Fruit fly (Drosophila melanogaster) whole organism, wandering third instar larva: Measurements from ENCODE around the gene BG642312.

ENCODE experiments used
- Abd-B ChIP-seq: fragments of >200 bp; optimal IDR thresholded peaks from 2 replicates; lab custom pipeline; 2017; ENCODE audit warnings: missing biosample characterization, missing genetic modification characterization
- CG32264 ChIP-seq: fragments of 200-800 bp; sonication (Bioruptor generic); optimal IDR thresholded peaks from 2 replicates; lab custom pipeline; 2016; ENCODE audit warnings: missing biosample characterization, missing genetic modification characterization
- CG9705 ChIP-seq: fragments of 200-800 bp; sonication (Bioruptor generic); optimal IDR thresholded peaks from 2 replicates; lab custom pipeline; 2018; ENCODE audit warnings: missing biosample characterization, mild to moderate bottlenecking, missing genetic modification characterization
- CrebA ChIP-seq: fragments of 200-800 bp; sonication (Bioruptor generic); optimal IDR thresholded peaks from 2 replicates; lab custom pipeline; 2016; ENCODE audit warnings: missing biosample characterization, mild to moderate bottlenecking, missing genetic modification characterization, borderline replicate concordance
- Dfd ChIP-seq: fragments of >200 bp; optimal IDR thresholded peaks from 2 replicates; lab custom pipeline; 2017; ENCODE audit warnings: missing biosample characterization, missing genetic modification characterization
- Dif ChIP-seq: fragments of 200-275, 200-300 bp; sonication (Bioruptor generic); optimal IDR thresholded peaks from 2 replicates; lab custom pipeline; 2018; ENCODE audit warnings: missing biosample characterization, missing genetic modification characterization; ENCODE audit not compliant: partially characterized antibody
- GATAd ChIP-seq: sonication (Bioruptor generic); optimal IDR thresholded peaks from 2 replicates; lab custom pipeline; 2016; ENCODE audit warnings: missing biosample characterization, missing genetic modification characterization
- HLH106 ChIP-seq: fragments of 200-800 bp; optimal IDR thresholded peaks from 3 replicates; lab custom pipeline; 2019; ENCODE audit warnings: missing biosample characterization, mild to moderate bottlenecking, missing genetic modification characterization, moderate library complexity
- Hnf4 ChIP-seq: fragments of 200-800 bp; sonication (Bioruptor generic); optimal IDR thresholded peaks from 2 replicates; lab custom pipeline; 2016; ENCODE audit warnings: missing biosample characterization, mild to moderate bottlenecking, missing genetic modification characterization
- Hr78 ChIP-seq: fragments of >200 bp; optimal IDR thresholded peaks from 2 replicates; lab custom pipeline; 2017; ENCODE audit warnings: missing biosample characterization, missing genetic modification characterization
- Hr83 ChIP-seq: fragments of 200-300 bp; sonication (Bioruptor generic); optimal IDR thresholded peaks from 2 replicates; lab custom pipeline; 2016; ENCODE audit warnings: missing biosample characterization, mild to moderate bottlenecking, missing genetic modification characterization, moderate library complexity; ENCODE audit not compliant: poor library complexity, severe bottlenecking
- Jra ChIP-seq: sonication (Bioruptor generic); optimal IDR thresholded peaks from 2 replicates; lab custom pipeline; 2016; ENCODE audit warnings: missing biosample characterization, missing genetic modification characterization
- Mio ChIP-seq: sonication (Bioruptor generic); optimal IDR thresholded peaks from 2 replicates; lab custom pipeline; 2016; ENCODE audit warnings: missing biosample characterization, missing genetic modification characterization
- Myc ChIP-seq: fragments of >200 bp; optimal IDR thresholded peaks from 2 replicates; lab custom pipeline; 2017
- N ChIP-seq: fragments of >200 bp; optimal IDR thresholded peaks from 2 replicates; lab custom pipeline; 2018; ENCODE audit warnings: missing biosample characterization, missing external identifiers, missing genetic modification characterization
- OdsH ChIP-seq: fragments of 200-800 bp; sonication (Bioruptor generic); optimal IDR thresholded peaks from 2 replicates; lab custom pipeline; 2016; ENCODE audit warnings: missing biosample characterization, mild to moderate bottlenecking, missing genetic modification characterization
- Rel ChIP-seq, 2 experiments: fragments of 200-800 bp; sonication (Bioruptor generic) in 1 of 2; optimal IDR thresholded peaks; 2 replicates in 1 of 2; 3 replicates in 1 of 2; lab custom pipeline; 2016 to 2019; ENCODE audit warnings: mild to moderate bottlenecking in 2 of 2, missing biosample characterization in 2 of 2, missing genetic modification characterization in 2 of 2, moderate library complexity in 1 of 2
- Sp1 ChIP-seq: fragments of 200-800 bp; sonication (Bioruptor generic); optimal IDR thresholded peaks from 3 replicates; lab custom pipeline; 2019; ENCODE audit warnings: missing biosample characterization, mild to moderate bottlenecking, missing genetic modification characterization, moderate library complexity
- Vsx2 ChIP-seq: fragments of 200-300, 225-300 bp; sonication (Bioruptor generic); optimal IDR thresholded peaks from 2 replicates; lab custom pipeline; 2018; ENCODE audit warnings: missing biosample characterization, missing genetic modification characterization; ENCODE audit not compliant: partially characterized antibody
- br ChIP-seq: fragments of 200-800 bp; sonication (Bioruptor generic); optimal IDR thresholded peaks from 2 replicates; lab custom pipeline; 2016; ENCODE audit warnings: missing biosample characterization, missing genetic modification characterization
- brk ChIP-seq: fragments of 200-800 bp; sonication (Bioruptor generic); optimal IDR thresholded peaks from 2 replicates; lab custom pipeline; 2016; ENCODE audit warnings: missing biosample characterization, mild to moderate bottlenecking, missing genetic modification characterization
- dl ChIP-seq, 2 experiments: fragments of 175-275, 200-275 bp in 1 of 2; fragments of 200-275 bp in 1 of 2; sonication (Bioruptor generic); optimal IDR thresholded peaks; lab custom pipeline; 2018; ENCODE audit warnings: mild to moderate bottlenecking in 2 of 2, missing biosample characterization in 2 of 2, missing genetic modification characterization in 2 of 2, moderate library complexity in 2 of 2; ENCODE audit not compliant: partially characterized antibody in 2 of 2, insufficient read depth in 1 of 2
- dmrt93B ChIP-seq: fragments of 200-800 bp; sonication (Bioruptor generic); optimal IDR thresholded peaks from 2 replicates; lab custom pipeline; 2018; ENCODE audit warnings: missing biosample characterization, mild to moderate bottlenecking, missing genetic modification characterization
- dsf ChIP-seq: sonication (Bioruptor generic); optimal IDR thresholded peaks from 2 replicates; lab custom pipeline; 2016; ENCODE audit warnings: missing biosample characterization, missing genetic modification characterization, borderline replicate concordance
- ey ChIP-seq: fragments of 200-800 bp; sonication (Bioruptor generic); optimal IDR thresholded peaks from 2 replicates; lab custom pipeline; 2016; ENCODE audit warnings: missing biosample characterization, missing genetic modification characterization
- foxo ChIP-seq, 2 experiments: fragments of 200-800 bp; sonication (Bioruptor generic); optimal IDR thresholded peaks; 2 replicates in 1 of 2; 3 replicates in 1 of 2; lab custom pipeline; 2016 to 2017; ENCODE audit warnings: missing biosample characterization in 2 of 2, missing genetic modification characterization in 2 of 2
- fru ChIP-seq: fragments of 200-800 bp; sonication (Bioruptor generic); optimal IDR thresholded peaks from 3 replicates; lab custom pipeline; 2016; ENCODE audit warnings: missing biosample characterization, mild to moderate bottlenecking, missing genetic modification characterization
- h ChIP-seq: fragments of 200-800 bp; sonication (Bioruptor generic); optimal IDR thresholded peaks from 3 replicates; lab custom pipeline; 2016; ENCODE audit warnings: missing biosample characterization, mild to moderate bottlenecking, missing genetic modification characterization
- jim ChIP-seq: fragments of 175-275, 200-325 bp; sonication (Bioruptor generic); optimal IDR thresholded peaks from 2 replicates; lab custom pipeline; 2016; ENCODE audit warnings: missing biosample characterization, mild to moderate bottlenecking, missing genetic modification characterization
- lola ChIP-seq: fragments of >200 bp; optimal IDR thresholded peaks from 2 replicates; lab custom pipeline; 2017; ENCODE audit warnings: missing biosample characterization, missing genetic modification characterization
- pan ChIP-seq: fragments of >200 bp; optimal IDR thresholded peaks from 2 replicates; lab custom pipeline; 2017
- psq ChIP-seq: fragments of 200-800 bp; sonication (Bioruptor generic); optimal IDR thresholded peaks from 3 replicates; lab custom pipeline; 2017; ENCODE audit warnings: missing biosample characterization, mild to moderate bottlenecking, missing genetic modification characterization, moderate library complexity
- rgr ChIP-seq: fragments of 200-800 bp; sonication (Bioruptor generic); optimal IDR thresholded peaks from 3 replicates; lab custom pipeline; 2016; ENCODE audit warnings: missing biosample characterization, mild to moderate bottlenecking, missing genetic modification characterization
- sage ChIP-seq: fragments of 200-800 bp; sonication (Bioruptor generic); optimal IDR thresholded peaks from 2 replicates; lab custom pipeline; 2016; ENCODE audit warnings: missing biosample characterization, mild to moderate bottlenecking, missing genetic modification characterization
- sv ChIP-seq: fragments of 200-800 bp; sonication (Bioruptor generic); optimal IDR thresholded peaks from 3 replicates; lab custom pipeline; 2016; ENCODE audit warnings: missing biosample characterization, missing genetic modification characterization
- tai ChIP-seq: sonication (Bioruptor generic); optimal IDR thresholded peaks from 2 replicates; lab custom pipeline; 2016; ENCODE audit warnings: missing biosample characterization, missing genetic modification characterization
- usp ChIP-seq: fragments of >200 bp; optimal IDR thresholded peaks from 2 replicates; lab custom pipeline; 2017; ENCODE audit warnings: missing biosample characterization, missing genetic modification characterization
- woc ChIP-seq: sonication (Bioruptor generic); optimal IDR thresholded peaks from 2 replicates; lab custom pipeline; 2016; ENCODE audit warnings: missing biosample characterization, mild to moderate bottlenecking, missing genetic modification characterization

BG642312 gene

dm6 chr3L:6263470-6263869, 30.3 kb upstream of the BG642312 start:
- no peak for TF ChIP-seq fru (GFP tag; lab: Kevin White, UChicago)
- no peak for TF ChIP-seq usp (GFP tag; lab: Kevin White, UChicago)
- TF ChIP-seq HLH106 = no peak
- TF ChIP-seq Jra (GFP tag; lab: Kevin White, UChicago) = no peak
- no peak for TF ChIP-seq pan (lab: Kevin White, UChicago)
- no peak for TF ChIP-seq CG9705 (GFP tag; lab: Kevin White, UChicago)
- TF ChIP-seq, all 38 proteins: peak for 0

dm6 chr3L:6262644-6263404, 29.6 kb upstream of the BG642312 start, which contains the start of gene Ldh:
Ldh (minus strand) TSS chr3L:6262694.
- TF ChIP-seq h (GFP tag; lab: Kevin White, UChicago) = peak; percentile 98
- peak; percentile 89 for TF ChIP-seq tai (GFP tag; lab: Kevin White, UChicago)
- no peak for TF ChIP-seq lola (GFP tag; lab: Kevin White, UChicago)
- TF ChIP-seq Hr83 (GFP tag; lab: Kevin White, UChicago) = no peak
- no peak for TF ChIP-seq pan (lab: Kevin White, UChicago)
- peak; percentile 19 for TF ChIP-seq Mio (GFP tag; lab: Kevin White, UChicago)
- peak; percentile 82 for TF ChIP-seq Dfd
- no peak for TF ChIP-seq Myc (lab: Kevin White, UChicago)
- peak; percentile 95 for TF ChIP-seq Rel (GFP tag; optimal IDR thresholded peaks at IDR 0.05; lab: Kevin White, UChicago)
- TF ChIP-seq Rel (tag; optimal IDR thresholded peaks at IDR 0.05; lab: Kevin White, UChicago) = peak; percentile 85
- peak; percentile 94 for TF ChIP-seq psq (GFP tag; lab: Kevin White, UChicago)
- TF ChIP-seq Hr78 (GFP tag; lab: Kevin White, UChicago) = no peak
- peak; percentile 86 to 95 for TF ChIP-seq foxo (GFP tag; optimal IDR thresholded peaks at IDR 0.05; lab: Kevin White, UChicago)
- TF ChIP-seq dmrt93B (GFP tag; lab: Kevin White, UChicago) = peak; percentile 91
- TF ChIP-seq HLH106 = peak; percentile 99
- peak; percentile 90 for TF ChIP-seq sv (GFP tag; lab: Kevin White, UChicago)
- no peak for TF ChIP-seq Vsx2 (GFP tag; lab: Kevin White, UChicago)
- TF ChIP-seq Hnf4 (GFP tag; lab: Kevin White, UChicago) = peak; percentile 88
- TF ChIP-seq brk (GFP tag; lab: Kevin White, UChicago) = peak; percentile 94
- no peak for TF ChIP-seq N
- peak; percentile 74 for TF ChIP-seq CrebA (GFP tag; lab: Kevin White, UChicago)
- TF ChIP-seq OdsH = peak; percentile 97
- peak; percentile 90 for TF ChIP-seq dsf (GFP tag; lab: Kevin White, UChicago)
- TF ChIP-seq CG9705 (GFP tag; lab: Kevin White, UChicago) = peak; percentile 94
- peak; percentile 94 for TF ChIP-seq fru (GFP tag; lab: Kevin White, UChicago)
- peak; percentile 40 for TF ChIP-seq Dif (GFP tag; lab: Kevin White, UChicago)
- TF ChIP-seq jim (GFP tag; lab: Kevin White, UChicago) = no peak
- peak; percentile 88 for TF ChIP-seq sage (GFP tag; lab: Kevin White, UChicago)
- TF ChIP-seq br (GFP tag; lab: Kevin White, UChicago) = peak; percentile 92
- peak; percentile 96 for TF ChIP-seq woc (GFP tag; lab: Kevin White, UChicago)
- no peak for TF ChIP-seq usp (GFP tag; lab: Kevin White, UChicago)
- peak; percentile 73 for TF ChIP-seq GATAd (GFP tag; lab: Kevin White, UChicago)
- peak; percentile 97 for TF ChIP-seq rgr (GFP tag; lab: Kevin White, UChicago)
- peak; percentile 92 for TF ChIP-seq CG32264 (GFP tag; lab: Kevin White, UChicago)
- TF ChIP-seq Abd-B = no peak
- peak; percentile 98 for TF ChIP-seq Sp1 (GFP tag; lab: Kevin White, UChicago)
- TF ChIP-seq dl (GFP tag; optimal IDR thresholded peaks at IDR 0.05; lab: Kevin White, UChicago; ENCODE audit: insufficient read depth in 1 of 2, partially characterized antibody in 2 of 2) = peak; percentile 15 to 64
- peak; percentile 94 for TF ChIP-seq ey
- peak; percentile 69 for TF ChIP-seq Jra (GFP tag; lab: Kevin White, UChicago)
- TF ChIP-seq, all 38 proteins: peak for 28
